Worm (Caenorhabditis elegans): ENCODE measurements around the gene K06B9.6.
"Not testable (repeated sequence)": the region's sequence is repeated elsewhere in the genome, so short reads cannot be mapped to it uniquely, and the experiment has no call there.

The K06B9.6 gene

DNA sequence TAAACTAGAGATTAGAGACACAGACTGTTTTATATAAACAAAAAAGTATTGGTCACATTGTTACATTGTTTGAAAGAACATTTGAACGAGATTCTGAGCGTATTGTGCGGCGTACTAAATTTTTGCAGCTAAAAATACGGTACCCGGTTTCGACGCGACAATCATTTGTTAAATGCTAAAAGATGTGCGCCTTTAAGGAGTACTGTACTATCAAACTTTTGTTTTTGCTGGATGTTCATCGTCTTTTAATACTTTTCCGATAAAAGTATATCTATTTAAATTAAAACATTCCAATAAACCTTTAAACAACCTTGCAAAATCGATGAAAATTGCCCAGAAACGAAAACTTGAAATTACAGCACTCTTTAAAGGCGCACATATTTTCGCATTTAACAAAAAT lies at the start of gene K06B9.6:
K06B9.6 (minus strand) TSS at position 101 of the 400 bp plus-strand sequence.
- not testable (repeated sequence) for TF ChIP-seq lin-11 (tag; optimal IDR thresholded peaks at IDR 0.05); npax-4 (tag; optimal IDR thresholded peaks at IDR 0.05); K09A11.1 (tag; optimal IDR thresholded peaks at IDR 0.05; ENCODE audit: insufficient read depth)

DNA sequence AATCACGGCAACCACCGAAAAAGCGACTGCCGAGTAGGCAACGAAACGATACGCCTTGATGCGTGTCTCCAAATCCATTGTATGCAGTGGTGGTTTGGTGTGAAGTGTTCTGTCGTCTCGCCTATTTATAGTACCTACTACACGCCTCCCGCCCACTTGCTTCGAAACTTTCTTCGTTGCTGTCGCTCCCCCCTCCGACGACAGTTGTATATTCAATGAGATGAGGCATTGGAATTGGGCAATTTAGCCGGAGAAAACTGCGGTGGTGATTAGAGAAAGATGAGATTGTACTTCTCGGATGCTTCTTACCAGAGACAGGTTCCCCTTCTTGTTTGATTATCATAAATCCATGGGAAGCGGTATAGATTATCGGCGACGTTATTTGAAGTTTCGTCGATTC lies 47.9 kb upstream of the K06B9.6 start, which contains the start of gene col-34:
col-34 (minus strand) TSS at position 101 of the 400 bp plus-strand sequence.
- TF ChIP-seq nfya-1 (tag; optimal IDR thresholded peaks at IDR 0.05), result no peak
- TF ChIP-seq dve-1 (tag; optimal IDR thresholded peaks at IDR 0.05), result no peak
- no peak for TF ChIP-seq ref-2 (tag; optimal IDR thresholded peaks at IDR 0.05)
- no peak for TF ChIP-seq elt-4 (tag; optimal IDR thresholded peaks at IDR 0.05)
- TF ChIP-seq ceh-9 (tag; optimal IDR thresholded peaks at IDR 0.05), result no peak
- no peak for TF ChIP-seq tbx-7 (tag; optimal IDR thresholded peaks at IDR 0.05)
- TF ChIP-seq pag-3 (tag; optimal IDR thresholded peaks at IDR 0.05; ENCODE audit: borderline replicate concordance), result no peak
- TF ChIP-seq lin-11 (tag; optimal IDR thresholded peaks at IDR 0.05), result no peak
- TF ChIP-seq pax-1 (tag; optimal IDR thresholded peaks at IDR 0.05), result no peak
- TF ChIP-seq elt-2 (tag; optimal IDR thresholded peaks at IDR 0.05), result no peak
- TF ChIP-seq K09A11.1 (tag; optimal IDR thresholded peaks at IDR 0.05; ENCODE audit: insufficient read depth), result no peak

ce11 chrIV:4243830-4244406 lies 47.3 kb upstream of the K06B9.6 start:
- peak; percentile 18 for TF ChIP-seq hlh-6 (tag; optimal IDR thresholded peaks at IDR 0.05)
- peak; percentile 20 for TF ChIP-seq sdc-2 (tag; optimal IDR thresholded peaks at IDR 0.05)
- TF ChIP-seq rnt-1 (tag; optimal IDR thresholded peaks at IDR 0.05), result no peak
- TF ChIP-seq tbx-2 (tag; optimal IDR thresholded peaks at IDR 0.05), result no peak
- peak; percentile 95 for TF ChIP-seq dmd-4 (tag; optimal IDR thresholded peaks at IDR 0.05; ENCODE audit: borderline replicate concordance)
- TF ChIP-seq ceh-48 (tag; optimal IDR thresholded peaks at IDR 0.05), result no peak
- TF ChIP-seq hlh-15 (tag; optimal IDR thresholded peaks at IDR 0.05), result no peak
- no peak for TF ChIP-seq nhr-232 (tag; optimal IDR thresholded peaks at IDR 0.05)
- TF ChIP-seq eyg-1 (tag; optimal IDR thresholded peaks at IDR 0.05), result no peak

ce11 chrIV:4236671-4237070 lies 40.0 kb upstream of the K06B9.6 start:
- no peak for TF ChIP-seq ceh-19 (GFP tag; optimal IDR thresholded peaks at IDR 0.05)
- TF ChIP-seq hlh-30 (tag; optimal IDR thresholded peaks at IDR 0.05; ENCODE audit: insufficient read depth), result no peak
- TF ChIP-seq odd-2 (tag; optimal IDR thresholded peaks at IDR 0.05), result no peak
- no peak for TF ChIP-seq fkh-10 (GFP tag; optimal IDR thresholded peaks at IDR 0.05)
- TF ChIP-seq npax-4 (tag; optimal IDR thresholded peaks at IDR 0.05), result no peak

DNA sequence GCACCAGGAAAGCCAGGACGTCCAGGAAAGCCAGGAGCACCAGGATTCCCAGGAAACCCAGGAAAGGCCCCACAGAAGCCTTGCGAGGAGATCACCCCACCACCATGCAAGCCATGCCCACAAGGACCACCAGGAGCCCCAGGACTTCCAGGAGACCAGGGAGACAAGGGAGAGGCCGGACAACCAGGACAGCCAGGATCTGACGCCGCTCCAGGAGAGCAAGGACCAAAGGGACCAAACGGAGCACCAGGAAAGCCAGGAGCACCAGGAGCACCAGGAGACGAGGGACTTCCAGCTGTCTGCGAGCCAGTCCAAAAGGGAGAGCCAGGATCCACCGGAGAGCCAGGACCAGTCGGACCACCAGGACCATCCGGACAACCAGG lies 39.4 kb upstream of the K06B9.6 start:
- TF ChIP-seq mec-3 (tag; optimal IDR thresholded peaks at IDR 0.05; ENCODE audit: borderline replicate concordance) (peak; percentile 25), C08G9.2 (tag; optimal IDR thresholded peaks at IDR 0.05) (peak; percentile 1), pax-1 (tag; optimal IDR thresholded peaks at IDR 0.05) (no peak), hlh-13 (GFP tag; optimal IDR thresholded peaks at IDR 0.05) (no peak), zip-5 (tag; optimal IDR thresholded peaks at IDR 0.05) (no peak)

DNA sequence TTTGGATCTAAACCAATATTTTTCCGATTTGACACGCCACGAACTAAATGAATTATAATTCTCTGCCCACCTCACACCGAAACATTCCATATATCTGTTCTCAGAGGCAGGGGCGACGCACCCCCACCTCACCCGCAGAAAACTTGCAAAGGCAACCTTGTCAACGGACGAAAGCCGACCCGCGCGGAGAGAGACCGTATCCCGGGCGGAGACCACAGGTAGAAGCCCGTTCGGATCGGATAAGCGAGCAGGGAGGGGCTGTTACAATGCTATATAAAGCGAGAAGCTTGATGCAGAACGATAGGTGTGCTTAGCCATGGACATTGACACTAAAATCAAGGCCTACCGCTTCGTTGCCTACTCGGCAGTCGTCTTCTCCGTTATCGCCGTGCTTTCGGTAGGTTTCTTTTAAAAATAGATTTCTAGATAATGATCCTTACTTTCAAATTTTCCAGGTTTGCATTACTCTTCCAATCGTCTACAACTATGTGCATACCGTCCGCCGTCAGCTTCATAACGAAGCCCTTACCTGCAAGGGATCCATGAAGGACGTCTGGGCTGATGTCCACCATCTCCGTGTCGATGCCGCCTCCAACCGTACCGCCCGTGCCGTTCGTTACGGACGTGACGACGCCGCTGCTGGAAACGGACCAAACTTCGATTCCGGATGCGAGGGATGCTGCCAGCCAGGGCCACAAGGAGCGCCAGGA lies 38.8 kb upstream of the K06B9.6 start, which contains the start of the genes zipt-2.2 and dpy-13:
zipt-2.2 (minus strand) TSS at position 51 of the 710 bp plus-strand sequence.
dpy-13 (plus strand) TSS at position 300 of the 710 bp plus-strand sequence.
- TF ChIP-seq ceh-30 (tag; optimal IDR thresholded peaks at IDR 0.05), result no peak
- no peak for TF ChIP-seq syd-9 (tag; optimal IDR thresholded peaks at IDR 0.05)
- no peak for TF ChIP-seq madf-2 (tag; optimal IDR thresholded peaks at IDR 0.05)
- TF ChIP-seq pha-4 (tag; optimal IDR thresholded peaks at IDR 0.05), result no peak
- TF ChIP-seq pha-2 (tag; optimal IDR thresholded peaks at IDR 0.05), result no peak
- TF ChIP-seq hlh-6 (tag; optimal IDR thresholded peaks at IDR 0.05), result no peak
